Fruit fly (Drosophila melanogaster) whole organism, adult: ENCODE data around the gene tau.

ENCODE experiments used
- CG11617 ChIP-seq: fragments of 200-800 bp; sonication (Bioruptor generic); optimal IDR thresholded peaks from 2 replicates; lab custom pipeline; 2017; ENCODE audit warnings: mild to moderate bottlenecking, missing biosample characterization, missing genetic modification reagents, missing genetic modification characterization
- CG12768 ChIP-seq: fragments of 200-800 bp; sonication (Bioruptor generic); optimal IDR thresholded peaks from 2 replicates; lab custom pipeline; 2017; ENCODE audit warnings: missing biosample characterization, missing genetic modification characterization, mild to moderate bottlenecking, moderate library complexity, missing genetic modification reagents
- CG14711 ChIP-seq: fragments of 200-800 bp; sonication (Bioruptor generic); optimal IDR thresholded peaks from 2 replicates; lab custom pipeline; 2018; ENCODE audit warnings: missing biosample characterization, mild to moderate bottlenecking, missing genetic modification characterization, moderate library complexity
- CG1620 ChIP-seq: fragments of 200-800 bp; sonication (Bioruptor generic); optimal IDR thresholded peaks from 2 replicates; lab custom pipeline; 2016; ENCODE audit warnings: missing biosample characterization, missing genetic modification characterization
- CG33017 ChIP-seq: fragments of 200-800 bp; sonication (Bioruptor generic); optimal IDR thresholded peaks from 2 replicates; lab custom pipeline; 2018; ENCODE audit warnings: missing biosample characterization, mild to moderate bottlenecking, missing genetic modification characterization, moderate library complexity
- CG5204 ChIP-seq: fragments of 200-800 bp; sonication (Bioruptor generic); optimal IDR thresholded peaks from 2 replicates; lab custom pipeline; 2016; ENCODE audit warnings: missing biosample characterization, missing genetic modification characterization
- CG7045 ChIP-seq: fragments of 200-800 bp; sonication (Bioruptor generic); optimal IDR thresholded peaks from 2 replicates; lab custom pipeline; 2017; ENCODE audit warnings: missing biosample characterization, mild to moderate bottlenecking, missing genetic modification characterization
- CG7101 ChIP-seq: fragments of 200-800 bp; sonication (Bioruptor generic); optimal IDR thresholded peaks from 2 replicates; lab custom pipeline; 2018; ENCODE audit warnings: missing biosample characterization, mild to moderate bottlenecking, missing genetic modification characterization, moderate library complexity
- Clk ChIP-seq: fragments of 200-800 bp; sonication (Bioruptor generic); optimal IDR thresholded peaks from 2 replicates; lab custom pipeline; 2017; ENCODE audit warnings: missing biosample characterization, missing genetic modification characterization
- Crg-1 ChIP-seq: fragments of 200-800 bp; sonication (Bioruptor generic); optimal IDR thresholded peaks from 2 replicates; lab custom pipeline; 2016; ENCODE audit warnings: missing biosample characterization, missing genetic modification characterization
- Hr96 ChIP-seq: fragments of 200-800 bp; sonication (Bioruptor generic); optimal IDR thresholded peaks from 2 replicates; lab custom pipeline; 2016; ENCODE audit warnings: missing biosample characterization, missing genetic modification characterization
- Mnt ChIP-seq: fragments of 200-800 bp; sonication (Bioruptor generic); optimal IDR thresholded peaks from 2 replicates; lab custom pipeline; 2016; ENCODE audit warnings: missing biosample characterization, mild to moderate bottlenecking, missing genetic modification characterization
- bab1 ChIP-seq: fragments of 200-800 bp; sonication (Bioruptor generic); optimal IDR thresholded peaks from 3 replicates; lab custom pipeline; 2019; ENCODE audit warnings: missing biosample characterization, mild to moderate bottlenecking, missing genetic modification characterization, moderate library complexity
- cic ChIP-seq: fragments of 200-800 bp; sonication (Bioruptor generic); optimal IDR thresholded peaks from 2 replicates; lab custom pipeline; 2017; ENCODE audit warnings: missing biosample characterization, mild to moderate bottlenecking, missing genetic modification characterization, moderate library complexity
- cnc ChIP-seq, 2 experiments: fragments of >200 bp; optimal IDR thresholded peaks; 2 replicates each; lab custom pipeline; 2017
- kay ChIP-seq: fragments of 200-800 bp; sonication (Bioruptor generic); peaks from one replicate; lab custom pipeline; 2016; ENCODE audit warnings: missing biosample characterization, missing genetic modification characterization, borderline replicate concordance
- ovo ChIP-seq: fragments of 200-800 bp; sonication (Bioruptor generic); optimal IDR thresholded peaks from 2 replicates; lab custom pipeline; 2016; ENCODE audit warnings: missing biosample characterization, missing genetic modification characterization
- pad ChIP-seq: fragments of 200-800 bp; sonication (Bioruptor generic); optimal IDR thresholded peaks from 3 replicates; lab custom pipeline; 2017; ENCODE audit warnings: missing biosample characterization, missing genetic modification characterization, mild to moderate bottlenecking, moderate library complexity, missing genetic modification reagents
- tj ChIP-seq: fragments of 200-800 bp; sonication (Bioruptor generic); optimal IDR thresholded peaks from 3 replicates; lab custom pipeline; 2017; ENCODE audit warnings: missing biosample characterization, mild to moderate bottlenecking, missing genetic modification characterization, moderate library complexity
- toe ChIP-seq: fragments of 200-800 bp; sonication (Bioruptor generic); optimal IDR thresholded peaks from 2 replicates; lab custom pipeline; 2016; ENCODE audit warnings: missing biosample characterization, missing genetic modification characterization

The tau gene

dm6 chr3R:27656686-27657535 lies at the start of gene tau:
TSS of gene tau (minus strand) at chr3R:27656996.
- TF ChIP-seq CG12768 (no peak), bab1 (GFP tag; lab: Kevin White, UChicago) (no peak), cic (GFP tag; lab: Kevin White, UChicago) (peak; percentile 16), CG7045 (no peak), kay (GFP tag; lab: Kevin White, UChicago) (peak; percentile 71)

- TF ChIP-seq cnc (optimal IDR thresholded peaks at IDR 0.05; lab: Kevin White, UChicago), result no peak
- TF ChIP-seq Mnt, result no peak
- peak; percentile 16 for TF ChIP-seq Hr96 (GFP tag; lab: Kevin White, UChicago)
- no peak for TF ChIP-seq CG14711
- TF ChIP-seq CG12768, result peak; percentile 82
- no peak for TF ChIP-seq CG7101
- no peak for TF ChIP-seq ovo (GFP tag; lab: Kevin White, UChicago)
- TF ChIP-seq CG33017 (tag; lab: Kevin White, UChicago), result no peak
- TF ChIP-seq pad (GFP tag; lab: Kevin White, UChicago), result no peak
- no peak for TF ChIP-seq toe (GFP tag; lab: Kevin White, UChicago)
- no peak for TF ChIP-seq Crg-1 (GFP tag; lab: Kevin White, UChicago)
- no peak for TF ChIP-seq cic (GFP tag; lab: Kevin White, UChicago)
- no peak for TF ChIP-seq CG5204 (GFP tag; lab: Kevin White, UChicago)
Measured at dm6 chr3R:27706039-27706580, 49.3 kb upstream of the tau start.

dm6 chr3R:27700229-27700573 lies 43.4 kb upstream of the tau start, which contains the start of gene btz:
TSS of gene btz (plus strand) at chr3R:27700361.
- TF ChIP-seq CG14711 (peak; percentile 98), CG11617 (no peak), ovo (GFP tag; lab: Kevin White, UChicago) (peak; percentile 35), CG7045 (no peak), CG7101 (peak; percentile 12), toe (GFP tag; lab: Kevin White, UChicago) (peak; percentile 13)

- peak; percentile 99 for TF ChIP-seq pad (GFP tag; lab: Kevin White, UChicago)
- no peak for TF ChIP-seq Clk (GFP tag; lab: Kevin White, UChicago)
Measured at dm6 chr3R:27699540-27700228, 42.9 kb upstream of the tau start, which contains the start of gene ALiX. TSS of gene ALiX (minus strand) at chr3R:27700110.

- TF ChIP-seq CG5204 (GFP tag; lab: Kevin White, UChicago) (no peak), CG1620 (no peak), bab1 (GFP tag; lab: Kevin White, UChicago) (no peak), cnc (optimal IDR thresholded peaks at IDR 0.05; lab: Kevin White, UChicago) (no peak), ovo (GFP tag; lab: Kevin White, UChicago) (no peak), CG12768 (no peak), Crg-1 (GFP tag; lab: Kevin White, UChicago) (no peak), tj (no peak)
Measured at dm6 chr3R:27695019-27695418, 38.2 kb upstream of the tau start, which contains the start of gene HSPBAP1. TSS of gene HSPBAP1 (plus strand) at chr3R:27695235.

- TF ChIP-seq toe (GFP tag; lab: Kevin White, UChicago) (no peak), cic (GFP tag; lab: Kevin White, UChicago) (no peak), kay (GFP tag; lab: Kevin White, UChicago) (no peak), CG5204 (GFP tag; lab: Kevin White, UChicago) (no peak), Mnt (no peak), Crg-1 (GFP tag; lab: Kevin White, UChicago) (no peak), CG12768 (no peak), ovo (GFP tag; lab: Kevin White, UChicago) (no peak), CG1620 (no peak), CG14711 (no peak), cnc (optimal IDR thresholded peaks at IDR 0.05; lab: Kevin White, UChicago) (no peak), CG7045 (no peak), bab1 (GFP tag; lab: Kevin White, UChicago) (no peak), Clk (GFP tag; lab: Kevin White, UChicago) (no peak), tj (no peak), CG7101 (no peak), CG11617 (no peak), Hr96 (GFP tag; lab: Kevin White, UChicago) (no peak), pad (GFP tag; lab: Kevin White, UChicago) (no peak)
Measured at dm6 chr3R:27694583-27694982, 37.8 kb upstream of the tau start, which contains the start of gene Acp98AB. TSS of gene Acp98AB (plus strand) at chr3R:27694883.

- TF ChIP-seq CG14711, result no peak
- TF ChIP-seq bab1 (GFP tag; lab: Kevin White, UChicago), result no peak
- no peak for TF ChIP-seq tj
- no peak for TF ChIP-seq Crg-1 (GFP tag; lab: Kevin White, UChicago)
- no peak for TF ChIP-seq CG33017 (tag; lab: Kevin White, UChicago)
- no peak for TF ChIP-seq kay (GFP tag; lab: Kevin White, UChicago)
- TF ChIP-seq Hr96 (GFP tag; lab: Kevin White, UChicago), result no peak
- no peak for TF ChIP-seq pad (GFP tag; lab: Kevin White, UChicago)
- no peak for TF ChIP-seq CG11617
- TF ChIP-seq toe (GFP tag; lab: Kevin White, UChicago), result no peak
- no peak for TF ChIP-seq Clk (GFP tag; lab: Kevin White, UChicago)
- no peak for TF ChIP-seq Mnt
- no peak for TF ChIP-seq CG12768
- TF ChIP-seq CG1620, result no peak
- TF ChIP-seq CG7045, result no peak
- TF ChIP-seq cnc (optimal IDR thresholded peaks at IDR 0.05; lab: Kevin White, UChicago), result no peak
- TF ChIP-seq CG7101, result no peak
- TF ChIP-seq ovo (GFP tag; lab: Kevin White, UChicago), result no peak
- no peak for TF ChIP-seq cic (GFP tag; lab: Kevin White, UChicago)
Measured at dm6 chr3R:27694018-27694417, 37.2 kb upstream of the tau start, which contains the start of gene CG43319. TSS of gene CG43319 (plus strand) at chr3R:27694318.
